Worm (Caenorhabditis elegans) whole organism, mixed stage, embryonic: Measurements from ENCODE around the gene Y51H4A.6.

Source experiments
- elt-1 ChIP-seq: sonication (generic microtip); optimal IDR thresholded peaks from 2 replicates; lab custom pipeline; 2017; ENCODE audit warnings: missing genetic modification characterization, mild to moderate bottlenecking, missing compliant biosample characterization, antibody characterized with exemption, moderate library complexity, borderline replicate concordance; ENCODE audit not compliant: insufficient read depth
- flh-1 ChIP-seq: fragments of 200-800 bp; sonication (Bioruptor generic); optimal IDR thresholded peaks from 2 replicates; lab custom pipeline; 2018; ENCODE audit warnings: mild to moderate bottlenecking, missing genetic modification characterization, moderate library complexity, missing compliant biosample characterization
- mab-5 ChIP-seq: fragments of 150-350 bp; optimal IDR thresholded peaks from 2 replicates; lab custom pipeline; 2014; ENCODE audit warnings: missing biosample characterization, missing genetic modification characterization
- nhr-12 ChIP-seq: fragments of 150-350 bp; optimal IDR thresholded peaks from 2 replicates; lab custom pipeline; 2014; ENCODE audit warnings: missing biosample characterization, missing genetic modification characterization
- nhr-28 ChIP-seq: fragments of 150-350 bp; optimal IDR thresholded peaks from 2 replicates; lab custom pipeline; 2014; ENCODE audit warnings: missing biosample characterization, missing genetic modification characterization
- pha-4 ChIP-seq: fragments of 150-350 bp; optimal IDR thresholded peaks from 2 replicates; lab custom pipeline; 2018; ENCODE audit warnings: missing biosample characterization, missing genetic modification reagents, missing genetic modification characterization
- tbx-8 ChIP-seq: fragments of 200-800 bp; sonication (Bioruptor generic); optimal IDR thresholded peaks from 2 replicates; lab custom pipeline; 2018; ENCODE audit warnings: mild to moderate bottlenecking, missing genetic modification characterization, moderate library complexity, missing compliant biosample characterization
- unc-62 ChIP-seq: fragments of 150-350 bp; optimal IDR thresholded peaks from 2 replicates; lab custom pipeline; 2014; ENCODE audit warnings: missing biosample characterization, missing genetic modification reagents, missing genetic modification characterization

DNA sequence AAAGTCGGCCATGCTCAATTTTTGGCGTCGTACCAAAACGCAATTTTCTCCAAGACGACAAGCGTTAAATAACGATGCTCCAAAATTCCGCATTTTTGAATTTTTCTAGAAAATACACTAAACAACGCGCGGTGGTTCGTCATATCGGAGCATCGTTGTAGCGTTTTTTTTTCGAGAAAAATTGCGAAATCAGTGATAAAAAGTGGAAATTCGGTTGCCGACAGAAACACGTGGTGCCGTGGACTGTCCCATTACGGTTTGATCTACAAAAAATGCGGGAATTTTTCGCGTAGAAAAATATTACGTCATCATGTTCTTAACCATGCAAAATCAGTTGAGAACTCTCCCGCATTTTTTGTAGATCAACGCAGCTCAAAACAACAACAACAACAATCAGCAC lies 40.5 kb upstream of the Y51H4A.6 start:
- TF ChIP-seq pha-4 (no peak), nhr-12 (tag; lab: Kevin White, UChicago) (no peak), nhr-28 (tag; lab: Kevin White, UChicago) (no peak), unc-62 (GFP tag; lab: Kevin White, UChicago) (no peak), flh-1 (no peak), elt-1 (tag; lab: Kevin White, UChicago) (no peak), tbx-8 (no peak), mab-5 (tag; lab: Kevin White, UChicago) (no peak)
